Worm (Caenorhabditis elegans) whole organism, L3 larva: ENCODE results near the gene str-30.

Experiments
- R02D3.7 ChIP-seq: fragments of 150-350 bp; optimal IDR thresholded peaks from 2 replicates; lab custom pipeline; 2014; ENCODE audit warnings: missing biosample characterization, missing genetic modification characterization
- ZK546.5 ChIP-seq: sonication (generic microtip); optimal IDR thresholded peaks from 2 replicates; lab custom pipeline; 2017; ENCODE audit warnings: missing biosample characterization, missing genetic modification characterization
- aly-2 ChIP-seq: fragments of 150-350 bp; optimal IDR thresholded peaks from 2 replicates; lab custom pipeline; 2014; ENCODE audit warnings: missing biosample characterization, missing genetic modification characterization
- ama-1 ChIP-seq: fragments of 150-350 bp; optimal IDR thresholded peaks from 2 replicates; lab custom pipeline; 2018
- ceh-16 ChIP-seq: sonication (generic microtip); optimal IDR thresholded peaks from 2 replicates; lab custom pipeline; 2017; ENCODE audit warnings: missing biosample characterization, missing genetic modification characterization
- ceh-28 ChIP-seq: fragments of 150-350 bp; optimal IDR thresholded peaks from 2 replicates; lab custom pipeline; 2014; ENCODE audit warnings: missing biosample characterization, missing genetic modification reagents, missing genetic modification characterization
- ceh-82 ChIP-seq: fragments of 150-350 bp; optimal IDR thresholded peaks from 2 replicates; lab custom pipeline; 2014; ENCODE audit warnings: missing biosample characterization, missing genetic modification characterization
- ceh-9 ChIP-seq: sonication (generic microtip); optimal IDR thresholded peaks from 2 replicates; lab custom pipeline; 2018; ENCODE audit warnings: missing biosample characterization, missing genetic modification characterization
- daf-12 ChIP-seq: fragments of 150-350 bp; optimal IDR thresholded peaks from 2 replicates; lab custom pipeline; 2014; ENCODE audit warnings: missing biosample characterization, missing genetic modification reagents, missing genetic modification characterization
- egl-27 ChIP-seq: sonication (generic microtip); optimal IDR thresholded peaks from 4 replicates; lab custom pipeline; 2017; ENCODE audit warnings: missing biosample characterization, missing genetic modification reagents, missing genetic modification characterization
- egl-5 ChIP-seq: fragments of 150-350 bp; optimal IDR thresholded peaks from 2 replicates; lab custom pipeline; 2017; ENCODE audit warnings: missing biosample characterization, missing genetic modification reagents, missing genetic modification characterization, inconsistent platforms
- elt-2 ChIP-seq: sonication (generic microtip); optimal IDR thresholded peaks from 2 replicates; lab custom pipeline; 2016; ENCODE audit warnings: missing genetic modification reagents, mild to moderate bottlenecking, missing genetic modification characterization, missing compliant biosample characterization
- elt-3 ChIP-seq, 3 experiments: fragments of 150-350 bp in 1 of 3; sonication (generic microtip) in 2 of 3; optimal IDR thresholded peaks; 2 replicates in 2 of 3; 4 replicates in 1 of 3; lab custom pipeline; 2014 to 2017; ENCODE audit warnings: missing biosample characterization in 3 of 3, missing genetic modification characterization in 3 of 3
- fkh-10 ChIP-seq: sonication (generic microtip); optimal IDR thresholded peaks from 2 replicates; lab custom pipeline; 2017; ENCODE audit warnings: missing biosample characterization, missing genetic modification reagents, missing genetic modification characterization
- fos-1 ChIP-seq: fragments of 150-350 bp; optimal IDR thresholded peaks from 2 replicates; lab custom pipeline; 2014; ENCODE audit warnings: missing biosample characterization, missing genetic modification characterization
- hmg-11 ChIP-seq: sonication (generic microtip); optimal IDR thresholded peaks from 2 replicates; lab custom pipeline; 2016; ENCODE audit warnings: missing genetic modification characterization, missing compliant biosample characterization
- jun-1 ChIP-seq: fragments of 150-350 bp; optimal IDR thresholded peaks from 2 replicates; lab custom pipeline; 2014; ENCODE audit warnings: missing biosample characterization, missing genetic modification reagents, missing genetic modification characterization
- lin-15B ChIP-seq: fragments of 150-350 bp; optimal IDR thresholded peaks from 2 replicates; lab custom pipeline; 2014; ENCODE audit warnings: missing biosample characterization, missing genetic modification characterization
- lin-39 ChIP-seq: fragments of 150-350 bp; optimal IDR thresholded peaks from 2 replicates; lab custom pipeline; 2018; ENCODE audit warnings: missing biosample characterization, missing genetic modification reagents, missing genetic modification characterization
- lsy-12 ChIP-seq: sonication (generic microtip); optimal IDR thresholded peaks from 2 replicates; lab custom pipeline; 2016; ENCODE audit warnings: mild to moderate bottlenecking, missing genetic modification characterization, missing compliant biosample characterization
- mdl-1 ChIP-seq: fragments of 150-350 bp; optimal IDR thresholded peaks from 2 replicates; lab custom pipeline; 2014; ENCODE audit warnings: missing biosample characterization, missing genetic modification characterization
- mml-1 ChIP-seq: fragments of 150-350 bp; sonication (generic microtip); optimal IDR thresholded peaks from 3 replicates; lab custom pipeline; 2014; ENCODE audit warnings: missing biosample characterization, missing genetic modification characterization
- nfya-1 ChIP-seq: sonication (generic microtip); optimal IDR thresholded peaks from 2 replicates; lab custom pipeline; 2017; ENCODE audit warnings: missing genetic modification characterization, mild to moderate bottlenecking, missing compliant biosample characterization, antibody characterized with exemption, moderate library complexity; ENCODE audit not compliant: insufficient read depth
- nhr-11 ChIP-seq: fragments of 150-350 bp; optimal IDR thresholded peaks from 2 replicates; lab custom pipeline; 2014; ENCODE audit warnings: missing biosample characterization, missing genetic modification characterization
- nhr-12 ChIP-seq: fragments of 150-350 bp; optimal IDR thresholded peaks from 2 replicates; lab custom pipeline; 2014; ENCODE audit warnings: missing biosample characterization, missing genetic modification characterization
- nhr-23 ChIP-seq: fragments of 150-350 bp; optimal IDR thresholded peaks from 2 replicates; lab custom pipeline; 2014; ENCODE audit warnings: missing biosample characterization, missing genetic modification reagents, missing genetic modification characterization
- nhr-237 ChIP-seq: fragments of 150-350 bp; optimal IDR thresholded peaks from 2 replicates; lab custom pipeline; 2014; ENCODE audit warnings: missing biosample characterization, missing genetic modification characterization
- nhr-25 ChIP-seq: sonication (generic microtip); optimal IDR thresholded peaks from 2 replicates; lab custom pipeline; 2017; ENCODE audit warnings: missing biosample characterization, missing genetic modification characterization
- nhr-28 ChIP-seq: fragments of 150-350 bp; optimal IDR thresholded peaks from 2 replicates; lab custom pipeline; 2014; ENCODE audit warnings: missing biosample characterization, missing genetic modification characterization
- nhr-43 ChIP-seq: sonication (generic microtip); optimal IDR thresholded peaks from 2 replicates; lab custom pipeline; 2016; ENCODE audit warnings: mild to moderate bottlenecking, missing genetic modification characterization, missing compliant biosample characterization; ENCODE audit not compliant: poor library complexity, severe bottlenecking
- nhr-67 ChIP-seq: fragments of 150-350 bp; optimal IDR thresholded peaks from 2 replicates; lab custom pipeline; 2014; ENCODE audit warnings: missing biosample characterization, missing genetic modification characterization
- nhr-76 ChIP-seq: fragments of 150-350 bp; sonication (generic microtip); optimal IDR thresholded peaks from 5 replicates; lab custom pipeline; 2014; ENCODE audit warnings: missing biosample characterization, missing genetic modification characterization
- nhr-77 ChIP-seq: fragments of 150-350 bp; optimal IDR thresholded peaks from 2 replicates; lab custom pipeline; 2014; ENCODE audit warnings: missing biosample characterization, missing genetic modification characterization
- pha-4 ChIP-seq: fragments of 150-350 bp; optimal IDR thresholded peaks from 2 replicates; lab custom pipeline; 2014; ENCODE audit warnings: missing biosample characterization, missing genetic modification reagents, missing genetic modification characterization
- pqm-1 ChIP-seq: fragments of 150-350 bp; optimal IDR thresholded peaks from 2 replicates; lab custom pipeline; 2017; ENCODE audit warnings: missing biosample characterization, missing genetic modification characterization, inconsistent platforms
- sea-2 ChIP-seq: fragments of 150-350 bp; sonication (generic microtip); optimal IDR thresholded peaks from 4 replicates; lab custom pipeline; 2014; ENCODE audit warnings: missing biosample characterization, missing genetic modification reagents, missing genetic modification characterization
- skn-1 ChIP-seq: fragments of 150-350 bp; optimal IDR thresholded peaks from 2 replicates; lab custom pipeline; 2014; ENCODE audit warnings: missing biosample characterization, missing genetic modification characterization
- snpc-4 ChIP-seq: fragments of 150-350 bp; optimal IDR thresholded peaks from 2 replicates; lab custom pipeline; 2014; ENCODE audit warnings: missing biosample characterization, missing genetic modification characterization
- tbx-2 ChIP-seq: sonication (generic microtip); optimal IDR thresholded peaks from 2 replicates; lab custom pipeline; 2016; ENCODE audit warnings: mild to moderate bottlenecking, missing genetic modification characterization, missing compliant biosample characterization
- unc-39 ChIP-seq: sonication (generic microtip); optimal IDR thresholded peaks from 4 replicates; lab custom pipeline; 2017; ENCODE audit warnings: missing biosample characterization, missing genetic modification characterization
- unc-62 ChIP-seq: fragments of 150-350 bp; sonication (generic microtip); optimal IDR thresholded peaks from 4 replicates; lab custom pipeline; 2014; ENCODE audit warnings: missing biosample characterization, missing genetic modification reagents, missing genetic modification characterization
- zag-1 ChIP-seq: fragments of 150-350 bp; optimal IDR thresholded peaks from 2 replicates; lab custom pipeline; 2014; ENCODE audit warnings: missing biosample characterization, missing genetic modification characterization
- ztf-11 ChIP-seq: fragments of 150-350 bp; optimal IDR thresholded peaks from 2 replicates; lab custom pipeline; 2014; ENCODE audit warnings: missing biosample characterization, missing genetic modification characterization
- ztf-4 ChIP-seq: fragments of 150-350 bp; optimal IDR thresholded peaks from 2 replicates; lab custom pipeline; 2014; ENCODE audit warnings: missing biosample characterization, missing genetic modification characterization

The str-30 gene

DNA sequence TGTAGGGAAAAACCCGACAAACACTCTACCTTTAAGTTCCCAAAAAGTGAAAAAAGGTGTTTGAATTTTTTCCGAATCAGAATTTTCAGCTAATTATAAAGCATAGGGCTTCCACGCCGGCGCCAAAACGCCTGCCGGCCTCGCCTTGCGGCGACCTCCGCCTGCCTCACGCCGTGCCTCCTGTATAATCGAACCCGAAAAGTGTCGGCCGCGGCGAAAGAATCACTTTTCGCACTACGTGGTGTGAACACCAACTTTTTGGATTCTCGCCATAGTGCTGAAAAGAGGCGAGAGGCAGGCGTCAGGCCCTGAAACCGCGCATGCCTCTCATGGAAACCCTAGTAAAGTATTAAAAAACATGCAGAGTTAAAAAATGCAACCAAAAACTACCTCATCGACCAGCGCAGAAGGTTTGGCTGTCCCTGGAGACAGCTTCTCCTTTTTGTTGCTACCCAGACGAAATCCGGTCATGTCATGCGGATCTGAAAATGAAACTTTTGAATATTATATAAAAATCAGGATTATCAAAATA lies 9.3 kb upstream of the str-30 start, which contains the start of gene nrsn-1:
Gene nrsn-1, minus strand, starts transcription at position 482 of the 532 bp plus-strand sequence.
- TF ChIP-seq pha-4 (no peak), elt-2 (tag; lab: Kevin White, UChicago) (no peak), egl-27 (tag; lab: Kevin White, UChicago) (no peak), snpc-4 (tag; lab: Kevin White, UChicago) (no peak), skn-1 (tag; lab: Kevin White, UChicago) (no peak), lin-39 (tag; lab: Kevin White, UChicago) (no peak)

DNA sequence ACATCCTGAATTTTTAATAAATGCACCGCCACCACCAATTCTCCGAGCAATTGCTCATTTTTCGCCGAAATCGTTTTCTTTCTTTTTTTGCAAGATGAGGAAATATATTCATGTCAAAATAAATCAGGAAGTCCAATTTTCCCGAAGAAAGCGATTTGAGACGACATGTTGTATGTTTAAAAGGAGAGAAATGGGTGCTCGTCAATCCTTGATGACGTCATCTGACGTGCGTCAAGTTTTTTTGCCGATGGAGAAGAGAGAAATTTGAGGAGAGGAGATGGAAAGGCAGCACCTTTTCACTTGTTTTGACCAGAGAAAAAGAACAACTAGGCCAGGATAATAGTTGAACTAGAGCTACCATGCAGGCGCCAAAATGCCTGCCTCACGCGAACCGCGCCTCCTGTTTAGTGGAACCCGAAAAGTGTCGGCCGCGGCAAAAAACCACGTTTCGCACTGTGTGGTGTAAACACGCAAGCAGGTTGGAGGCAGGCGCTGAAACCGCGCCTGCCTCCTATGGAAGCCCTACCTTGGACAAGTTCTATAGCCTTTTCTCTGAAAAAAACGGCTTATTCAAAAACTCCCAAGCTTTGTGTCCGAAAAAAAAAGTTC lies 8.5 kb upstream of the str-30 start:
- TF ChIP-seq egl-27 (tag; lab: Kevin White, UChicago) (no peak), nhr-237 (tag; lab: Kevin White, UChicago) (no peak), unc-39 (tag; lab: Kevin White, UChicago) (no peak), lin-39 (tag; lab: Kevin White, UChicago) (peak; percentile 59), zag-1 (no peak), ama-1 (peak; percentile 25), elt-2 (tag; lab: Kevin White, UChicago) (no peak), jun-1 (tag; lab: Kevin White, UChicago) (no peak), hmg-11 (no peak), ztf-11 (tag; lab: Kevin White, UChicago) (no peak), ZK546.5 (no peak), fkh-10 (GFP tag; lab: Kevin White, UChicago) (peak; percentile 88), daf-12 (tag; lab: Kevin White, UChicago) (no peak), snpc-4 (tag; lab: Kevin White, UChicago) (no peak), aly-2 (tag; lab: Kevin White, UChicago) (no peak), nhr-67 (tag; lab: Kevin White, UChicago) (no peak), nhr-12 (tag; lab: Kevin White, UChicago) (no peak), sea-2 (GFP tag; lab: Kevin White, UChicago) (no peak), nhr-28 (tag; lab: Kevin White, UChicago) (no peak), lin-15B (no peak), mdl-1 (tag; lab: Kevin White, UChicago) (no peak), tbx-2 (tag; lab: Kevin White, UChicago) (no peak), egl-5 (tag; lab: Kevin White, UChicago) (no peak), nhr-43 (no peak), unc-62 (peak; percentile 91), ceh-16 (tag; lab: Kevin White, UChicago) (no peak), R02D3.7 (tag; lab: Kevin White, UChicago) (no peak), nhr-77 (tag; lab: Kevin White, UChicago) (no peak), ztf-4 (no peak), mml-1 (tag; lab: Kevin White, UChicago) (no peak), nhr-23 (tag; lab: Kevin White, UChicago) (no peak), nhr-76 (tag; lab: Kevin White, UChicago) (no peak), ceh-28 (no peak), ceh-82 (tag; lab: Kevin White, UChicago) (no peak), nhr-11 (tag; lab: Kevin White, UChicago) (no peak), nfya-1 (tag; lab: Kevin White, UChicago) (peak; percentile 72), pqm-1 (tag; lab: Kevin White, UChicago) (no peak)

DNA sequence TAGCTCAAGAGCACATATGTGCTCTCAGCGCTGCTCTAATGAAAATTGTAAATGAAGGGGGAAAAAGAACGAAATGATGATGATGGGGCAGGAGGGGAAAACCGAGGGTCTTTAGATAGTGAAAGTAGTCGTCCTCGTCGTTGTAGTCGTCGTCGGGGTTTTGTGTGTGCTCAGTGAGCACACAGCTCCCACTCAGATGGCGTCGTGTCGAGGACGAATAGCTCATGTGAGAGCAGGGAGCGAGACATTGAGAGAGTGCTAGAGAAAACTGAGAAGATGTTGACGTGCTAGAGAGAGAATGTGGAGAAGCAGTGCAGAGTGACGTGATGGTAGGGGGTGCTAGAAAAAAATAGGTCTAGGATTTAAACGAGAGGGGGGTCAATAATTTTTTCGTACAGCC lies 7.1 kb upstream of the str-30 start:
- TF ChIP-seq nhr-12 (tag; lab: Kevin White, UChicago) (no peak), daf-12 (tag; lab: Kevin White, UChicago) (no peak), nhr-67 (tag; lab: Kevin White, UChicago) (no peak), nhr-43 (no peak), nhr-77 (tag; lab: Kevin White, UChicago) (no peak), hmg-11 (peak; percentile 2), egl-27 (tag; lab: Kevin White, UChicago) (no peak), elt-2 (tag; lab: Kevin White, UChicago) (no peak), elt-3 (tag; optimal IDR thresholded peaks at IDR 0.05; lab: Kevin White, UChicago) (no peak), R02D3.7 (tag; lab: Kevin White, UChicago) (no peak), ztf-11 (tag; lab: Kevin White, UChicago) (no peak), ceh-9 (tag; lab: Kevin White, UChicago) (no peak), jun-1 (tag; lab: Kevin White, UChicago) (no peak), fkh-10 (GFP tag; lab: Kevin White, UChicago) (peak; percentile 60), unc-39 (tag; lab: Kevin White, UChicago) (no peak), ceh-82 (tag; lab: Kevin White, UChicago) (no peak), ztf-4 (no peak), ceh-28 (no peak), egl-5 (tag; lab: Kevin White, UChicago) (no peak), nhr-28 (tag; lab: Kevin White, UChicago) (no peak), lin-39 (tag; lab: Kevin White, UChicago) (peak; percentile 86), nhr-25 (tag; lab: Kevin White, UChicago) (no peak), pha-4 (no peak), skn-1 (tag; lab: Kevin White, UChicago) (no peak), ama-1 (peak; percentile 29), sea-2 (GFP tag; lab: Kevin White, UChicago) (no peak), tbx-2 (tag; lab: Kevin White, UChicago) (no peak), aly-2 (tag; lab: Kevin White, UChicago) (no peak), unc-62 (no peak), nhr-76 (tag; lab: Kevin White, UChicago) (no peak), fos-1 (tag; lab: Kevin White, UChicago) (no peak), snpc-4 (tag; lab: Kevin White, UChicago) (peak; percentile 32), nhr-11 (tag; lab: Kevin White, UChicago) (no peak), lsy-12 (tag; lab: Kevin White, UChicago) (no peak), zag-1 (no peak)
